Worm (Caenorhabditis elegans): ENCODE measurements around the gene hsp-90.

ce11 chrV:14685435-14686058 is 829 bp downstream of the hsp-90 start, which contains the start of gene C47E8.4:
- TF ChIP-seq unc-62 (GFP tag; optimal IDR thresholded peaks at IDR 0.05) = peak; percentile 83
- TF ChIP-seq elt-3 (tag; optimal IDR thresholded peaks at IDR 0.05) = no peak
- TF ChIP-seq lin-13 (GFP tag; optimal IDR thresholded peaks at IDR 0.05) = peak; percentile 97
- TF ChIP-seq C34F6.9 (tag; optimal IDR thresholded peaks at IDR 0.05) = peak; percentile 99
- peak; percentile 93 for TF ChIP-seq skn-1 (tag; optimal IDR thresholded peaks at IDR 0.05)
- peak; percentile 61 for TF ChIP-seq ceh-82 (tag; optimal IDR thresholded peaks at IDR 0.05)
- peak; percentile 11 to 74 for TF ChIP-seq mdl-1 (tag; optimal IDR thresholded peaks at IDR 0.05)
- no peak for TF ChIP-seq nhr-11 (tag; optimal IDR thresholded peaks at IDR 0.05)
- no peak for TF ChIP-seq alr-1 (tag; optimal IDR thresholded peaks at IDR 0.05)
- TF ChIP-seq lin-11 (tag; optimal IDR thresholded peaks at IDR 0.05) = peak; percentile 96
- TF ChIP-seq ama-1 (optimal IDR thresholded peaks at IDR 0.05) = peak; percentile 93

Measured in whole organism, L2 larva.